Fruit fly (Drosophila melanogaster): Measurements from ENCODE around the gene pasi1.

pasi1 gene

DNA sequence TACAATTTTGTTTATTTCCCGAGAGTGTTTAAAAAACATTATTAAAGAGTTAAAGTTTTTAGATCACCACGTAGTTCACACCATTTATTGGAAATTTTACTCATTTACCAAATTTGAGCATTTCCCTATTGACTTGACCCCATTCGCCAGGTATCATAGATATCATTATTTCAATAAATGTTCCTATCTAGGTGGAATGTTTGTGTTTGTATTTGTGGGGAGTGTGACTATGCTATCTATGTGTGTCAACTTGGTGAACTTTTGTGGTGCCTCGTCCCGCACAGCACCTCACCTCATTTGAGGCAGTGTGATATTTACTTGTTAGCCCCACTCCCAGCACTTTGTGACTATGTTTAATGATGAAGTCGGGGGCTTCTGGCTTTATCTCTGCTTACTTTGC lies 33.8 kb downstream of the pasi1 start (continued):
- TF ChIP-seq CG13775 (GFP tag; optimal IDR thresholded peaks at IDR 0.05) (no peak), CG4707 (GFP tag; optimal IDR thresholded peaks at IDR 0.05) (peak; percentile 50), fd96Cb (tag; optimal IDR thresholded peaks at IDR 0.05) (no peak), usp (GFP tag; optimal IDR thresholded peaks at IDR 0.05) (no peak), otp (GFP tag; IDR thresholded peaks at IDR 0.05) (0 out of 3 replicates have a peak, but pooled peaks have one; percentile 5), CG10543 (GFP tag; optimal IDR thresholded peaks at IDR 0.05) (no peak), CG43689 (GFP tag; IDR thresholded peaks at IDR 0.05) (no peak), CG17568 (GFP tag; optimal IDR thresholded peaks at IDR 0.05) (peak; percentile 47), HLHmδ (GFP tag; optimal IDR thresholded peaks at IDR 0.05) (peak; percentile 56), CG1024 (GFP tag; IDR thresholded peaks at IDR 0.05) (no peak), CG9817 (tag; optimal IDR thresholded peaks at IDR 0.05) (no peak), sens (GFP tag) (peak; percentile 74), zfh1 (GFP tag; IDR thresholded peaks at IDR 0.05) (0 out of 3 replicates have a peak, but pooled peaks have one; percentile 29), CG10979 (tag; optimal IDR thresholded peaks at IDR 0.05) (no peak), Sox100B (GFP tag; optimal IDR thresholded peaks at IDR 0.05) (peak; percentile 6), HHEX (GFP tag; optimal IDR thresholded peaks at IDR 0.05) (peak; percentile 10), maf-S (GFP tag; optimal IDR thresholded peaks at IDR 0.05) (no peak), z (GFP tag; IDR thresholded peaks at IDR 0.05) (no peak), p53 (GFP tag; optimal IDR thresholded peaks at IDR 0.05) (no peak), bsh (GFP tag; optimal IDR thresholded peaks at IDR 0.05) (peak in 1 of 2 experiments; percentile 46), so (GFP tag; IDR thresholded peaks at IDR 0.05) (peak; percentile 22; the same call in 1 of the 3 replicates), CoRest (tag; optimal IDR thresholded peaks at IDR 0.05) (peak; percentile 11), Atf-2 (GFP tag; optimal IDR thresholded peaks at IDR 0.05) (no peak), CG7928 (GFP tag; optimal IDR thresholded peaks at IDR 0.05) (no peak), dysf (GFP tag; IDR thresholded peaks at IDR 0.05) (no peak), BEAF-32 (GFP tag; optimal IDR thresholded peaks at IDR 0.05) (no peak), ap (GFP tag; IDR thresholded peaks at IDR 0.05) (no peak), NC2α (GFP tag; optimal IDR thresholded peaks at IDR 0.05) (no peak), dimm (GFP tag; IDR thresholded peaks at IDR 0.05) (no peak), tio (GFP tag; optimal IDR thresholded peaks at IDR 0.05) (no peak), Blimp-1 (GFP tag; optimal IDR thresholded peaks at IDR 0.05) (peak; percentile 48), CrebB (tag; optimal IDR thresholded peaks at IDR 0.05) (peak; percentile 53), GATAe (GFP tag; conservative IDR thresholded peaks at IDR 0.05) (no peak; the same call in 1 of the 2 replicates), ken (GFP tag; IDR thresholded peaks at IDR 0.05) (0 out of 3 replicates have a peak, but pooled peaks have one; percentile 6), slbo (GFP tag; IDR thresholded peaks at IDR 0.05) (peak; percentile 11; the same call in 1 of the 2 replicates), lilli (GFP tag; optimal IDR thresholded peaks at IDR 0.05) (no peak), lab (GFP tag; optimal IDR thresholded peaks at IDR 0.05) (peak; percentile 32), CG12299 (tag; optimal IDR thresholded peaks at IDR 0.05) (peak; percentile 13), D19B (GFP tag; optimal IDR thresholded peaks at IDR 0.05) (no peak), CG14965 (GFP tag; optimal IDR thresholded peaks at IDR 0.05; ENCODE audit: borderline replicate concordance) (no peak), CG6791 (GFP tag; IDR thresholded peaks at IDR 0.05; ENCODE audit: partially characterized antibody) (no peak), CG4617 (GFP tag; optimal IDR thresholded peaks at IDR 0.05; ENCODE audit: borderline replicate concordance) (no peak), H15 (GFP tag; IDR thresholded peaks at IDR 0.05) (0 out of 3 replicates have a peak, but pooled peaks have one; percentile 26), mld (GFP tag; IDR thresholded peaks at IDR 0.05; ENCODE audit: partially characterized antibody) (no peak), odd (GFP tag; optimal IDR thresholded peaks at IDR 0.05) (peak; percentile 60), wor (GFP tag; IDR thresholded peaks at IDR 0.05) (no peak), dati (GFP tag; IDR thresholded peaks at IDR 0.05) (no peak), PHDP (tag; optimal IDR thresholded peaks at IDR 0.05) (peak; percentile 50), CG12942 (GFP tag; optimal IDR thresholded peaks at IDR 0.05) (no peak), CG1792 (GFP tag; optimal IDR thresholded peaks at IDR 0.05) (no peak), insv (GFP tag; optimal IDR thresholded peaks at IDR 0.05) (no peak)

Data from whole organism, embryonic.